Worm (Caenorhabditis elegans) whole organism, L1 larva: Measurements from ENCODE around the gene smc-6.
A peak's percentile ranks its signal among the peaks of the same experiment; 100 is the strongest.

Experiments used
- C34B4.2 ChIP-seq: sonication (generic microtip); optimal IDR thresholded peaks from 2 replicates; lab custom pipeline; 2017; ENCODE audit warnings: mild to moderate bottlenecking, missing genetic modification characterization, missing compliant biosample characterization
- F16B12.6 ChIP-seq: fragments of 150-350 bp; optimal IDR thresholded peaks from 2 replicates; lab custom pipeline; 2014; ENCODE audit warnings: missing biosample characterization, missing genetic modification characterization
- Y116A8C.19 ChIP-seq: sonication (generic microtip); optimal IDR thresholded peaks from 2 replicates; lab custom pipeline; 2016; ENCODE audit warnings: missing compliant biosample characterization, missing genetic modification characterization, borderline replicate concordance
- aly-2 ChIP-seq: fragments of 150-350 bp; optimal IDR thresholded peaks from 2 replicates; lab custom pipeline; 2014; ENCODE audit warnings: missing biosample characterization, missing genetic modification characterization
- ama-1 ChIP-seq: fragments of 150-350 bp; optimal IDR thresholded peaks from 2 replicates; lab custom pipeline; 2014
- ceh-63 ChIP-seq: fragments of 200-800 bp; sonication (Bioruptor generic); optimal IDR thresholded peaks from 2 replicates; lab custom pipeline; 2018; ENCODE audit warnings: mild to moderate bottlenecking, missing genetic modification characterization, missing compliant biosample characterization
- ceh-82 ChIP-seq, 3 experiments: fragments of 150-350 bp in 1 of 3; sonication (generic microtip) in 2 of 3; optimal IDR thresholded peaks; 2 replicates each; lab custom pipeline; 2014 to 2017; ENCODE audit warnings: missing biosample characterization in 3 of 3, missing genetic modification characterization in 3 of 3
- ceh-88 ChIP-seq: fragments of 200-800 bp; sonication (Bioruptor generic); IDR thresholded peaks from 2 replicates; pipeline ENCODE4 v1.3.6; 2022; ENCODE audit warnings: missing genetic modification characterization, missing compliant biosample characterization
- ceh-90 ChIP-seq: sonication (generic microtip); optimal IDR thresholded peaks from 2 replicates; lab custom pipeline; 2016; ENCODE audit warnings: missing genetic modification characterization, missing compliant biosample characterization
- dsc-1 ChIP-seq: sonication (generic microtip); optimal IDR thresholded peaks from 2 replicates; lab custom pipeline; 2016; ENCODE audit warnings: mild to moderate bottlenecking, missing genetic modification characterization, missing compliant biosample characterization
- efl-1 ChIP-seq, 4 experiments: fragments of 150-350 bp; optimal IDR thresholded peaks in 3 of 4; peaks in 1 of 4; 1 replicate in 1 of 4; 2 replicates in 3 of 4; lab custom pipeline; 2014; ENCODE audit warnings: missing biosample characterization in 2 of 4, missing genetic modification characterization in 2 of 4, missing genetic modification reagents in 2 of 4
- efl-3 ChIP-seq: fragments of 200-800 bp; sonication (Bioruptor generic); optimal IDR thresholded peaks from 2 replicates; lab custom pipeline; 2018; ENCODE audit warnings: mild to moderate bottlenecking, missing genetic modification characterization, missing compliant biosample characterization
- egl-13 ChIP-seq: sonication (generic microtip); optimal IDR thresholded peaks from 2 replicates; lab custom pipeline; 2016; ENCODE audit warnings: missing genotype, missing genetic modification reagents, missing genetic modification characterization, missing compliant biosample characterization
- fkh-4 ChIP-seq: sonication (generic microtip); optimal IDR thresholded peaks from 2 replicates; lab custom pipeline; 2016; ENCODE audit warnings: missing compliant biosample characterization, missing genetic modification characterization, borderline replicate concordance
- hlh-17 ChIP-seq: fragments of 200-800 bp; sonication (Bioruptor generic); optimal IDR thresholded peaks from 2 replicates; lab custom pipeline; 2018; ENCODE audit warnings: missing genetic modification characterization, mild to moderate bottlenecking, missing compliant biosample characterization, moderate library complexity, borderline replicate concordance
- hpl-2 ChIP-seq: fragments of 150-350 bp; optimal IDR thresholded peaks from 2 replicates; lab custom pipeline; 2014; ENCODE audit warnings: missing biosample characterization, missing genetic modification reagents, missing genetic modification characterization
- lin-13 ChIP-seq: fragments of 150-350 bp; optimal IDR thresholded peaks from 2 replicates; lab custom pipeline; 2014; ENCODE audit warnings: missing biosample characterization, missing genetic modification reagents, missing genetic modification characterization
- lin-14 ChIP-seq: fragments of 200-800 bp; sonication (Bioruptor generic); optimal IDR thresholded peaks from 2 replicates; lab custom pipeline; 2018; ENCODE audit warnings: mild to moderate bottlenecking, missing genetic modification characterization, moderate library complexity, missing compliant biosample characterization
- lin-15B ChIP-seq: fragments of 150-350 bp; sonication (generic microtip); optimal IDR thresholded peaks from 3 replicates; lab custom pipeline; 2014; ENCODE audit warnings: missing biosample characterization, missing genetic modification characterization
- lin-35 ChIP-seq, 2 experiments: fragments of 150-350 bp; optimal IDR thresholded peaks; 2 replicates each; lab custom pipeline; 2014; ENCODE audit warnings: missing biosample characterization in 2 of 2, missing genetic modification characterization in 2 of 2, missing genetic modification reagents in 2 of 2
- lin-39 ChIP-seq: fragments of 150-350 bp; optimal IDR thresholded peaks from 2 replicates; lab custom pipeline; 2014; ENCODE audit warnings: missing biosample characterization, missing genetic modification reagents, missing genetic modification characterization
- lsy-2 ChIP-seq, 2 experiments: fragments of 150-350 bp; optimal IDR thresholded peaks; 2 replicates each; lab custom pipeline; 2014; ENCODE audit warnings: missing biosample characterization in 2 of 2, missing genetic modification characterization in 2 of 2
- mef-2 ChIP-seq: fragments of 150-350 bp; optimal IDR thresholded peaks from 2 replicates; lab custom pipeline; 2014; ENCODE audit warnings: missing biosample characterization, missing genetic modification characterization
- mep-1 ChIP-seq: fragments of 150-350 bp; optimal IDR thresholded peaks from 2 replicates; lab custom pipeline; 2014; ENCODE audit warnings: missing biosample characterization, missing genetic modification characterization
- nhr-11 ChIP-seq: fragments of 150-350 bp; optimal IDR thresholded peaks from 2 replicates; lab custom pipeline; 2014; ENCODE audit warnings: missing biosample characterization, missing genetic modification characterization
- nhr-20 ChIP-seq: sonication (generic microtip); optimal IDR thresholded peaks from 2 replicates; lab custom pipeline; 2016; ENCODE audit warnings: mild to moderate bottlenecking, missing genetic modification characterization, missing compliant biosample characterization
- nhr-237 ChIP-seq: fragments of 150-350 bp; optimal IDR thresholded peaks from 2 replicates; lab custom pipeline; 2014; ENCODE audit warnings: missing biosample characterization, missing genetic modification characterization
- nhr-28 ChIP-seq: fragments of 150-350 bp; optimal IDR thresholded peaks from 2 replicates; lab custom pipeline; 2014; ENCODE audit warnings: missing biosample characterization, missing genetic modification characterization
- nhr-47 ChIP-seq: sonication (generic microtip); optimal IDR thresholded peaks from 2 replicates; lab custom pipeline; 2016; ENCODE audit warnings: mild to moderate bottlenecking, missing genetic modification characterization, moderate library complexity, missing compliant biosample characterization
- nhr-71 ChIP-seq: sonication (generic microtip); optimal IDR thresholded peaks from 2 replicates; lab custom pipeline; 2016; ENCODE audit warnings: mild to moderate bottlenecking, missing genetic modification characterization, moderate library complexity, missing compliant biosample characterization
- nhr-76 ChIP-seq: sonication (generic microtip); optimal IDR thresholded peaks from 2 replicates; lab custom pipeline; 2017; ENCODE audit warnings: missing biosample characterization, missing genetic modification characterization
- nhr-77 ChIP-seq: fragments of 150-350 bp; optimal IDR thresholded peaks from 2 replicates; lab custom pipeline; 2014; ENCODE audit warnings: missing biosample characterization, missing genetic modification characterization
- nhr-84 ChIP-seq: sonication (generic microtip); optimal IDR thresholded peaks from 2 replicates; lab custom pipeline; 2017; ENCODE audit warnings: missing biosample characterization, missing genetic modification characterization
- skn-1 ChIP-seq: fragments of 150-350 bp; optimal IDR thresholded peaks from 2 replicates; lab custom pipeline; 2014; ENCODE audit warnings: missing biosample characterization, missing genetic modification characterization
- snpc-4 ChIP-seq: fragments of 150-350 bp; optimal IDR thresholded peaks from 2 replicates; lab custom pipeline; 2014; ENCODE audit warnings: missing biosample characterization, missing genetic modification characterization
- snu-23 ChIP-seq: sonication (generic microtip); optimal IDR thresholded peaks from 2 replicates; lab custom pipeline; 2016; ENCODE audit warnings: missing genetic modification characterization, missing compliant biosample characterization
- sup-37 ChIP-seq: fragments of 200-800 bp; sonication (Bioruptor generic); optimal IDR thresholded peaks from 2 replicates; lab custom pipeline; 2018; ENCODE audit warnings: mild to moderate bottlenecking, missing genetic modification characterization, missing compliant biosample characterization
- swsn-7 ChIP-seq: sonication (generic microtip); optimal IDR thresholded peaks from 2 replicates; lab custom pipeline; 2016; ENCODE audit warnings: missing genetic modification characterization, missing compliant biosample characterization
- tbx-2 ChIP-seq: sonication (generic microtip); optimal IDR thresholded peaks from 2 replicates; lab custom pipeline; 2016; ENCODE audit warnings: missing genetic modification characterization, missing compliant biosample characterization
- unc-30 ChIP-seq: sonication (generic microtip); optimal IDR thresholded peaks from 2 replicates; lab custom pipeline; 2017; ENCODE audit warnings: missing biosample characterization, missing genetic modification characterization
- unc-86 ChIP-seq: sonication (generic microtip); optimal IDR thresholded peaks from 2 replicates; lab custom pipeline; 2016; ENCODE audit warnings: missing genetic modification characterization, missing compliant biosample characterization
- unc-98 ChIP-seq: fragments of 200-800 bp; sonication (Bioruptor generic); IDR thresholded peaks from 2 replicates; pipeline ENCODE4 v1.3.6; 2022; ENCODE audit warnings: missing genetic modification characterization, missing compliant biosample characterization
- vab-15 ChIP-seq: sonication (generic microtip); optimal IDR thresholded peaks from 2 replicates; lab custom pipeline; 2017; ENCODE audit warnings: missing genotype, mild to moderate bottlenecking, missing genetic modification characterization, missing compliant biosample characterization
- xbp-1 ChIP-seq: sonication (generic microtip); optimal IDR thresholded peaks from 2 replicates; lab custom pipeline; 2016; ENCODE audit warnings: missing genetic modification characterization, missing compliant biosample characterization
- zag-1 ChIP-seq: fragments of 150-350 bp; optimal IDR thresholded peaks from 2 replicates; lab custom pipeline; 2014; ENCODE audit warnings: missing biosample characterization, missing genetic modification characterization

smc-6 gene

DNA sequence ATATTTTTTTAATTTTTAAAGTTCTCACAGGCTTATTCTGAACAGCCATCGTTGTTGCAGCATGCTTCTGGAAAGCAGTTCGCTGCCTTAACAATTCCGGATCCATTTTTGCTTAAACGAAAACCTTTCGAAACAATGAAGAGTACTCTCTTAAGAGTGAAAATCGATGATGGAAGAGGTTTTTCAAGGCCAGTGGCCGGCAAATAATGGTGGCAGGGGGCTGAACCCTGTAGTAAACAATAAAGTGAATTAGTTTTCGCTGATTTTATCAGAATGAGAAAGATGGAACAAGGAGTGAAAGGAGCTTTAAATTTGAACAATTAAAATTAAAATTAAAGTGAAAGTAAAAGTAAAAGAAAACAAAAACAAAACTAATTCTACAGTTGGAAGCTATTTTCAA lies 36.1 kb upstream of the smc-6 start, which contains the start of gene gtf-2E2 (continued):
- TF ChIP-seq efl-3 (GFP tag; lab: Kevin White, UChicago) (no peak), snu-23 (GFP tag; lab: Kevin White, UChicago) (peak; percentile 40), zag-1 (tag; lab: Kevin White, UChicago) (no peak), nhr-71 (tag; lab: Kevin White, UChicago) (peak; percentile 25), hpl-2 (GFP tag; lab: Kevin White, UChicago) (no peak), lin-14 (GFP tag; lab: Kevin White, UChicago) (peak; percentile 46), fkh-4 (tag; lab: Kevin White, UChicago) (no peak), ceh-90 (tag; lab: Kevin White, UChicago) (peak; percentile 22), lin-15B (tag; lab: Kevin White, UChicago) (no peak), ceh-82 (tag; optimal IDR thresholded peaks at IDR 0.05; lab: Kevin White, UChicago) (peak in 1 of 3 experiments; percentile 35), snpc-4 (no peak), nhr-84 (tag; lab: Kevin White, UChicago) (no peak), vab-15 (tag; lab: Kevin White, UChicago) (no peak), lin-35 (GFP tag; optimal IDR thresholded peaks at IDR 0.05; lab: Kevin White, UChicago) (peak; percentile 3 to 28), swsn-7 (peak; percentile 4), aly-2 (no peak), mep-1 (peak; percentile 69), skn-1 (tag; lab: Kevin White, UChicago) (peak; percentile 18), unc-30 (tag; lab: Kevin White, UChicago) (no peak), nhr-237 (tag; lab: Kevin White, UChicago) (no peak)

DNA sequence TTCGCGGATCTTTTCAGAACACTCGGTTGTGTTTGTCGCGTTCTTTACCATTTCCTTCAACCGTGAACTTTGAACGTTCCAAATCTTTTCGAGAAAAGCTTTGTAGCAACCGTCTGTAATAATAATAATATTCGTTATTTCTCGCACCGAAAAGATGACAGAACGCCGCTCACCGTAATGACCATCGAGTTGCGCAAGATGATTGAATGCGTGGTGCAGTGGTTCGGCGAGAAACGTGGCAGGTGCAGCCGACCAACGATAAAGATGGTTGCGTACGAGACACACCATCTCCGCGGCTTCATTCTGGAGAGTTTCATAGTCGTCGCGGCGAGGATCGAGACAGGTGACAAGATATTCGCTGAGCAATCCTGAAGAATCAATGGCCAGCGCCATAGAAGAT lies 35.6 kb upstream of the smc-6 start:
- TF ChIP-seq F16B12.6 (tag; lab: Kevin White, UChicago) (no peak), fkh-4 (tag; lab: Kevin White, UChicago) (no peak), nhr-47 (tag; lab: Kevin White, UChicago) (no peak), nhr-20 (tag; lab: Kevin White, UChicago) (no peak), C34B4.2 (tag; lab: Kevin White, UChicago) (no peak), unc-30 (tag; lab: Kevin White, UChicago) (no peak), snpc-4 (no peak)

DNA sequence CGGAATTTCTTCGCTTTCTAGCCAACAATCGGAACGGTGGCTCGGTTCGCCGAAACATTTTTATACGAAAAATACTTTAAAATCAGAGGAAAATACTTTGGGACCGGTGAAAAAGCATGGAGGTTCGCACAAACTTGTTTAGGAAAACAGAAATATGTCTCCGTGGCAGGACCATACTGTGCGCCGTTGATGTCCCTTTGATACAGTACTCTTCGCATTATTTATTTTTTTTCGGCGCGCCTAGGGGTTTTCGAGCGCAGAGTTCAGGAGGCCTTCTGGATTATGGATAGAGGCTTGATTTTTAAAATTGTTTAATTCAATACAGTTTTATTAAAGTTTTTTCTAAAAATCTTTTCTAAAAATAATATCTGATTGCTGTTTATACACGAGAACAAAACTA lies 33.8 kb upstream of the smc-6 start, which contains the start of gene F54D5.9:
F54D5.9 (minus strand) TSS at position 115 of the 400 bp plus-strand sequence.
- TF ChIP-seq lin-39 (no peak), nhr-77 (tag; lab: Kevin White, UChicago) (no peak), mef-2 (tag; lab: Kevin White, UChicago) (no peak), snu-23 (GFP tag; lab: Kevin White, UChicago) (no peak), unc-98 (GFP tag; lab: Robert Waterston, UW) (no peak), nhr-11 (tag; lab: Kevin White, UChicago) (no peak)

DNA sequence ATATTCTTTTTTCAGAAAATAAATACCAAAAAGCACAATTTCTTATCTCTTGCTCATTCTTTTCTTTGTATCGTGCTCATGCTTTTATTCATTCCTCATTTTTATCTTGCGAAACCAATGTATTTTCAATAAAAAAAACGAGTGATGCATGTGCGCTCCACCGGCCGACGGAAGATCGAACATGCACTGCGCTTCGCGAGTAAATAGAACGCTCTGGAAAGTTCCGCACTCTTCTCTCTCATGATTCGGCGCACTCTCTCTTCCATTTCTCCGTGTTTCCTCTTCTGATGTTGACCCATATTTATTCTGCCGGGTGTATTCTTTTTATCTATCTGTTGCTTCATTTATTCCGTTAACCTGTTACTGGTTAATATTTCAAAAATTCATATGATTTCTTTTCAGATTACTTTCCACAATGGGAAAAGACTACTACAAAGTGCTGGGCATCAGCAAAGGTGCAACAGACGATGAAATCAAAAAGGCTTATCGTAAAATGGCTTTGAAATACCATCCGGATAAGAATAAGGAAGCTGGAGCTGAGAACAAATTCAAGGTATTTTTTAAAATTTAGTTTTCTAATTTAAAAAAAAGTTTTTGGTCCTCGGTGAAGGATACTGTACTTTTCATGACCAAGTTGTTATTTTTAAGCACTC lies 33.1 kb upstream of the smc-6 start, which contains the start of gene dnj-13:
dnj-13 (plus strand) TSS at position 403 of the 653 bp plus-strand sequence.
- TF ChIP-seq efl-3 (GFP tag; lab: Kevin White, UChicago): peak; percentile 62
- peak; percentile 95 for TF ChIP-seq unc-86 (tag; lab: Kevin White, UChicago)
- TF ChIP-seq lin-39: peak; percentile 77
- TF ChIP-seq aly-2: peak; percentile 74
- TF ChIP-seq ceh-63: no peak
- peak; percentile 64 for TF ChIP-seq nhr-76 (tag; lab: Kevin White, UChicago)
- peak; percentile 87 for TF ChIP-seq sup-37 (GFP tag; lab: Kevin White, UChicago)
- TF ChIP-seq lin-13 (GFP tag; lab: Kevin White, UChicago): peak; percentile 93
- peak; percentile 98 for TF ChIP-seq nhr-71 (tag; lab: Kevin White, UChicago)
- peak; percentile 92 for TF ChIP-seq ceh-88
- peak; percentile 91 for TF ChIP-seq lsy-2 (tag; optimal IDR thresholded peaks at IDR 0.05; lab: Kevin White, UChicago)
- peak; percentile 95 for TF ChIP-seq tbx-2
- TF ChIP-seq hlh-17 (GFP tag; lab: Kevin White, UChicago): no peak
- TF ChIP-seq nhr-237 (tag; lab: Kevin White, UChicago): peak; percentile 92
- TF ChIP-seq unc-30 (tag; lab: Kevin White, UChicago): peak; percentile 10
- TF ChIP-seq mep-1: peak; percentile 98
- peak; percentile 98 for TF ChIP-seq egl-13 (tag; lab: Kevin White, UChicago)
- TF ChIP-seq xbp-1 (tag; lab: Kevin White, UChicago): peak; percentile 96
- no peak for TF ChIP-seq nhr-28 (tag; lab: Kevin White, UChicago)
- no peak for TF ChIP-seq Y116A8C.19 (tag; lab: Kevin White, UChicago)
- TF ChIP-seq lin-15B (tag; lab: Kevin White, UChicago): peak; percentile 84
- TF ChIP-seq snpc-4: peak; percentile 80
- peak; percentile 0 for TF ChIP-seq ama-1 (lab: Kevin White, UChicago)
- TF ChIP-seq dsc-1 (tag; lab: Kevin White, UChicago): peak; percentile 99
- TF ChIP-seq efl-1 (optimal IDR thresholded peaks at IDR 0.05; lab: Kevin White, UChicago): peak; percentile 80 to 83
- peak; percentile 75 to 98 for TF ChIP-seq efl-1 (GFP tag; optimal IDR thresholded peaks at IDR 0.05 in 1 of 2; lab: Kevin White, UChicago)
- peak; percentile 99 for TF ChIP-seq nhr-20 (tag; lab: Kevin White, UChicago)
